Worm (Caenorhabditis elegans): Measurements from ENCODE around the gene nipa-1.

Gene nipa-1

ce11 chrIII:3063565-3063964 is 63.4 kb downstream of the nipa-1 start:
- TF ChIP-seq tlp-1 (tag; optimal IDR thresholded peaks at IDR 0.05) (no peak), nhr-20 (tag; optimal IDR thresholded peaks at IDR 0.05) (no peak), egl-27 (tag; optimal IDR thresholded peaks at IDR 0.05) (no peak), nhr-19 (GFP tag; conservative IDR thresholded peaks at IDR 0.05) (no peak), C16A3.4 (tag; optimal IDR thresholded peaks at IDR 0.05) (no peak), F16B12.6 (tag; optimal IDR thresholded peaks at IDR 0.05) (no peak), lin-13 (GFP tag; optimal IDR thresholded peaks at IDR 0.05) (no peak), dpl-1 (GFP tag; optimal IDR thresholded peaks at IDR 0.05) (no peak), ets-5 (GFP tag; IDR thresholded peaks at IDR 0.05) (no peak), zag-1 (tag; optimal IDR thresholded peaks at IDR 0.05) (no peak), pax-3 (tag; optimal IDR thresholded peaks at IDR 0.05) (no peak)

ce11 chrIII:3063084-3063483 is 63.8 kb downstream of the nipa-1 start:
- TF ChIP-seq ceh-63 (GFP tag; optimal IDR thresholded peaks at IDR 0.05) = no peak
- TF ChIP-seq rnt-1 (tag; optimal IDR thresholded peaks at IDR 0.05) = no peak
- TF ChIP-seq zip-4 (GFP tag; optimal IDR thresholded peaks at IDR 0.05) = no peak
- no peak for TF ChIP-seq elt-2 (tag; optimal IDR thresholded peaks at IDR 0.05)
- no peak for TF ChIP-seq mdl-1 (tag; optimal IDR thresholded peaks at IDR 0.05)
- TF ChIP-seq nhr-237 (tag; optimal IDR thresholded peaks at IDR 0.05) = no peak

Measured in whole organism, L1 larva.